Worm (Caenorhabditis elegans) whole organism, L4 larva: ENCODE results near the gene Y50D4A.1.

Experiments used
- F49E8.2 ChIP-seq: sonication (generic microtip); optimal IDR thresholded peaks from 2 replicates; lab custom pipeline; 2016; ENCODE audit warnings: missing compliant biosample characterization, mild to moderate bottlenecking, missing genetic modification characterization, borderline replicate concordance
- daf-12 ChIP-seq: fragments of 150-350 bp; optimal IDR thresholded peaks from 2 replicates; lab custom pipeline; 2014; ENCODE audit warnings: missing biosample characterization, missing genetic modification reagents, missing genetic modification characterization
- egl-43 ChIP-seq: fragments of 200-800 bp; sonication (Bioruptor generic); IDR thresholded peaks from 2 replicates; pipeline ENCODE4 v1.3.6; 2022; ENCODE audit warnings: missing genetic modification reagents, missing genetic modification characterization, missing compliant biosample characterization
- lin-39 ChIP-seq: fragments of 150-350 bp; optimal IDR thresholded peaks from 2 replicates; lab custom pipeline; 2014; ENCODE audit warnings: missing biosample characterization, missing genetic modification reagents, missing genetic modification characterization
- nhr-11 ChIP-seq: fragments of 150-350 bp; optimal IDR thresholded peaks from 2 replicates; lab custom pipeline; 2014; ENCODE audit warnings: missing biosample characterization, missing genetic modification characterization
- nhr-28 ChIP-seq: fragments of 150-350 bp; optimal IDR thresholded peaks from 2 replicates; lab custom pipeline; 2014; ENCODE audit warnings: missing biosample characterization, missing genetic modification characterization
- pha-4 ChIP-seq, 2 experiments: fragments of 150-350 bp in 1 of 2; fragments of 200-800 bp in 1 of 2; sonication (Bioruptor generic) in 1 of 2; IDR thresholded peaks in 1 of 2; optimal IDR thresholded peaks in 1 of 2; 2 replicates each; pipeline versions ENCODE4 v1.3.6 to Lab custom; 2014 to 2022; ENCODE audit warnings: missing genetic modification characterization in 2 of 2, missing genetic modification reagents in 2 of 2, missing biosample characterization in 1 of 2, missing compliant biosample characterization in 1 of 2
- php-3 ChIP-seq: fragments of 200-800 bp; sonication (Bioruptor generic); IDR thresholded peaks from 2 replicates; pipeline ENCODE4 v1.3.6; 2022; ENCODE audit warnings: missing genetic modification reagents, missing genetic modification characterization, missing compliant biosample characterization
- saeg-2 ChIP-seq: fragments of 200-800 bp; sonication (Bioruptor generic); IDR thresholded peaks from 2 replicates; pipeline ENCODE4 v1.3.6; 2022; ENCODE audit warnings: missing genetic modification reagents, missing genetic modification characterization, missing compliant biosample characterization
- snpc-4 ChIP-seq: fragments of 150-350 bp; optimal IDR thresholded peaks from 2 replicates; lab custom pipeline; 2014; ENCODE audit warnings: missing biosample characterization, missing genetic modification characterization

- TF ChIP-seq daf-12 (tag; lab: Kevin White, UChicago) (no peak), egl-43 (GFP tag; lab: Robert Waterston, UW) (no peak), nhr-28 (no peak), snpc-4 (tag; lab: Kevin White, UChicago) (no peak), lin-39 (tag; lab: Kevin White, UChicago) (no peak), pha-4 (GFP tag; IDR thresholded peaks at IDR 0.05; lab: Robert Waterston, UW) (no peak), pha-4 (tag; optimal IDR thresholded peaks at IDR 0.05; lab: Kevin White, UChicago) (no peak), F49E8.2 (tag; lab: Kevin White, UChicago) (no peak), saeg-2 (no peak), nhr-11 (tag; lab: Kevin White, UChicago) (no peak), php-3 (GFP tag; lab: Robert Waterston, UW) (no peak)
Measured at ce11 chrV:1220509-1220908, 12.8 kb downstream of the Y50D4A.1 start, which contains the start of gene Y50D4A.10.
